Fruit fly (Drosophila melanogaster) whole organism, embryonic: ENCODE results near the gene CG15480.

Source experiments
- Adf1 ChIP-seq: fragments of 200-800 bp; sonication (Bioruptor generic); IDR thresholded peaks from 2 replicates; pipeline ENCODE4 v1.3.6; 2022; ENCODE audit warnings: missing biosample characterization, missing genetic modification characterization
- CG10267 ChIP-seq: fragments of 200-800 bp; sonication (Bioruptor generic); optimal IDR thresholded peaks from 2 replicates; lab custom pipeline; 2018; ENCODE audit warnings: missing biosample characterization, mild to moderate bottlenecking, missing genetic modification characterization, moderate library complexity
- CG10543 ChIP-seq: fragments of 200-800 bp; sonication (Bioruptor generic); optimal IDR thresholded peaks from 3 replicates; lab custom pipeline; 2017; ENCODE audit warnings: missing biosample characterization, mild to moderate bottlenecking, missing genetic modification characterization, moderate library complexity
- CG12391 ChIP-seq: fragments of 200-800 bp; sonication (Bioruptor generic); optimal IDR thresholded peaks from 3 replicates; lab custom pipeline; 2018; ENCODE audit warnings: missing biosample characterization, mild to moderate bottlenecking, missing genetic modification characterization, moderate library complexity
- CG12769 ChIP-seq: fragments of 200-800 bp; sonication (Bioruptor generic); optimal IDR thresholded peaks from 2 replicates; lab custom pipeline; 2019; ENCODE audit warnings: missing biosample characterization, mild to moderate bottlenecking, missing genetic modification characterization, moderate library complexity
- CG13296 ChIP-seq: fragments of 200-800 bp; sonication (Bioruptor generic); optimal IDR thresholded peaks from 3 replicates; lab custom pipeline; 2018; ENCODE audit warnings: missing biosample characterization, mild to moderate bottlenecking, missing genetic modification characterization
- CG15011 ChIP-seq: fragments of 200-800 bp; sonication (Bioruptor generic); optimal IDR thresholded peaks from 3 replicates; lab custom pipeline; 2018; ENCODE audit warnings: missing biosample characterization, mild to moderate bottlenecking, missing genetic modification characterization
- CG15601 ChIP-seq: fragments of 200-800 bp; sonication (Bioruptor generic); optimal IDR thresholded peaks from 3 replicates; lab custom pipeline; 2019; ENCODE audit warnings: missing biosample characterization, mild to moderate bottlenecking, missing genetic modification characterization, moderate library complexity
- CG17612 ChIP-seq: fragments of 200-800 bp; sonication (Bioruptor generic); IDR thresholded peaks from 2 replicates; pipeline ENCODE4 v1.3.6; 2022; ENCODE audit warnings: missing biosample characterization, missing genetic modification characterization
- CG18011 ChIP-seq: fragments of 200-800 bp; sonication (Bioruptor generic); optimal IDR thresholded peaks from 2 replicates; lab custom pipeline; 2017; ENCODE audit warnings: missing biosample characterization, missing genetic modification characterization, mild to moderate bottlenecking, moderate library complexity, missing genotype
- CG18262 ChIP-seq: fragments of 200-800 bp; optimal IDR thresholded peaks from 3 replicates; lab custom pipeline; 2019; ENCODE audit warnings: missing biosample characterization, mild to moderate bottlenecking, missing genetic modification characterization, moderate library complexity
- CG30431 ChIP-seq: fragments of 200-800 bp; sonication (Bioruptor generic); optimal IDR thresholded peaks from 2 replicates; lab custom pipeline; 2017; ENCODE audit warnings: missing biosample characterization, missing genetic modification characterization
- CG33213 ChIP-seq: fragments of 200-800 bp; sonication (Bioruptor generic); optimal IDR thresholded peaks from 3 replicates; lab custom pipeline; 2016; ENCODE audit warnings: missing biosample characterization, missing genetic modification characterization
- CG34422 ChIP-seq: fragments of 200-800 bp; sonication (Bioruptor generic); IDR thresholded peaks from 3 replicates; pipeline ENCODE4 v1.3.6; 2022; ENCODE audit warnings: missing biosample characterization, missing genetic modification characterization
- CG3726 ChIP-seq: fragments of 200-800 bp; sonication (Bioruptor generic); IDR thresholded peaks from 3 replicates; pipeline ENCODE4, ENCODE4 v1.3.6; 2022; ENCODE audit warnings: missing biosample characterization, missing genetic modification characterization
- CG3995 ChIP-seq: fragments of 200-800 bp; sonication (Bioruptor generic); optimal IDR thresholded peaks from 3 replicates; lab custom pipeline; 2016; ENCODE audit warnings: missing biosample characterization, missing genetic modification characterization
- CG42726 ChIP-seq: fragments of 200-800 bp; sonication (Bioruptor generic); IDR thresholded peaks from 2 replicates; pipeline ENCODE4 v1.3.6; 2022; ENCODE audit warnings: missing biosample characterization, missing genetic modification characterization; ENCODE audit not compliant: partially characterized antibody
- CG4404 ChIP-seq: fragments of 200-800 bp; sonication (Bioruptor generic); IDR thresholded peaks from 2 replicates; pipeline ENCODE4 v1.3.6; 2022; ENCODE audit warnings: missing biosample characterization, missing genetic modification characterization
- CG8359 ChIP-seq: fragments of 200-800 bp; sonication (Bioruptor generic); optimal IDR thresholded peaks from 2 replicates; lab custom pipeline; 2017; ENCODE audit warnings: missing biosample characterization, mild to moderate bottlenecking, missing genetic modification characterization, borderline replicate concordance
- Deaf1 ChIP-seq: fragments of 200-800 bp; optimal IDR thresholded peaks from 3 replicates; lab custom pipeline; 2019; ENCODE audit warnings: missing biosample characterization, mild to moderate bottlenecking, missing genetic modification characterization, moderate library complexity
- GATAe ChIP-seq: fragments of 200-800 bp; sonication (Bioruptor generic); conservative IDR thresholded peaks from 2 replicates; pipeline ENCODE4 v1.3.6; 2022; ENCODE audit warnings: missing biosample characterization, missing genetic modification characterization
- HLHmδ ChIP-seq: fragments of 200-800 bp; sonication (Bioruptor generic); optimal IDR thresholded peaks from 2 replicates; lab custom pipeline; 2018; ENCODE audit warnings: missing biosample characterization, mild to moderate bottlenecking, missing genetic modification characterization, moderate library complexity
- HmgD ChIP-seq: fragments of 200-800 bp; sonication (Bioruptor generic); optimal IDR thresholded peaks from 3 replicates; lab custom pipeline; 2016; ENCODE audit warnings: missing biosample characterization, missing genetic modification characterization
- Hr51 ChIP-seq, 2 experiments: fragments of 200-800 bp; sonication (Bioruptor generic); optimal IDR thresholded peaks; 2 replicates in 1 of 2; 3 replicates in 1 of 2; lab custom pipeline; 2016 to 2018; ENCODE audit warnings: missing biosample characterization in 2 of 2, missing genetic modification characterization in 2 of 2, mild to moderate bottlenecking in 1 of 2, moderate library complexity in 1 of 2
- Jarid2 ChIP-seq: fragments of 200-800 bp; sonication (Bioruptor generic); optimal IDR thresholded peaks from 3 replicates; lab custom pipeline; 2017; ENCODE audit warnings: mild to moderate bottlenecking, missing biosample characterization, missing genetic modification reagents, missing genetic modification characterization
- MBD-R2 ChIP-seq: fragments of 200-800 bp; sonication (Bioruptor generic); IDR thresholded peaks from 2 replicates; pipeline ENCODE4 v1.3.6; 2022; ENCODE audit warnings: missing biosample characterization, missing genetic modification characterization
- Med ChIP-seq: fragments of 200-800 bp; sonication (Bioruptor generic); peaks from one replicate; lab custom pipeline; 2016; ENCODE audit warnings: missing biosample characterization, missing genetic modification characterization, mild to moderate bottlenecking, inconsistent platforms, moderate library complexity
- NC2β ChIP-seq: fragments of 200-800 bp; sonication (Bioruptor generic); optimal IDR thresholded peaks from 2 replicates; lab custom pipeline; 2016; ENCODE audit warnings: missing biosample characterization, missing genetic modification characterization
- Sry-β ChIP-seq: fragments of 200-800 bp; sonication (Bioruptor generic); optimal IDR thresholded peaks from 2 replicates; lab custom pipeline; 2018; ENCODE audit warnings: missing biosample characterization, mild to moderate bottlenecking, missing genetic modification characterization, moderate library complexity
- amos ChIP-seq: fragments of 200-800 bp; sonication (Bioruptor generic); IDR thresholded peaks from 2 replicates; pipeline ENCODE4 v1.3.6; 2022; ENCODE audit warnings: missing biosample characterization, missing genetic modification characterization; ENCODE audit not compliant: partially characterized antibody
- cato ChIP-seq: fragments of 200-800 bp; sonication (Bioruptor generic); optimal IDR thresholded peaks from 2 replicates; lab custom pipeline; 2016; ENCODE audit warnings: missing biosample characterization, missing genetic modification characterization, borderline replicate concordance
- caup ChIP-seq: fragments of 200-800 bp; sonication (Bioruptor generic); optimal IDR thresholded peaks from 3 replicates; lab custom pipeline; 2017; ENCODE audit warnings: missing biosample characterization, mild to moderate bottlenecking, missing genetic modification characterization, moderate library complexity; ENCODE audit not compliant: severe bottlenecking
- cg ChIP-seq: fragments of 200-800 bp; sonication (Bioruptor generic); optimal IDR thresholded peaks from 3 replicates; lab custom pipeline; 2019; ENCODE audit warnings: missing biosample characterization, mild to moderate bottlenecking, missing genetic modification characterization, moderate library complexity
- chinmo ChIP-seq: fragments of 200-800 bp; sonication (Bioruptor generic); IDR thresholded peaks from 4 replicates; pipeline ENCODE4 v1.3.6; 2022; ENCODE audit warnings: missing biosample characterization, missing genetic modification characterization; ENCODE audit not compliant: partially characterized antibody
- dmrt99B ChIP-seq: fragments of 200-800 bp; sonication (Bioruptor generic); optimal IDR thresholded peaks from 2 replicates; lab custom pipeline; 2018; ENCODE audit warnings: missing biosample characterization, mild to moderate bottlenecking, missing genetic modification characterization, moderate library complexity
- eve ChIP-seq, 2 experiments: fragments of >200 bp; optimal IDR thresholded peaks; 2 replicates each; lab custom pipeline; 2017; ENCODE audit warnings: missing biosample characterization in 2 of 2, missing genetic modification characterization in 2 of 2
- hbn ChIP-seq: fragments of 200-800 bp; sonication (Bioruptor generic); IDR thresholded peaks from 2 replicates; pipeline ENCODE4 v1.3.6; 2022; ENCODE audit warnings: missing biosample characterization, missing genetic modification characterization; ENCODE audit not compliant: partially characterized antibody
- knrl ChIP-seq: fragments of 200-800 bp; sonication (Bioruptor generic); IDR thresholded peaks from 3 replicates; pipeline ENCODE4 v1.3.6; 2022; ENCODE audit warnings: missing biosample characterization, missing genetic modification characterization; ENCODE audit not compliant: partially characterized antibody
- salm ChIP-seq: fragments of 200-800 bp; sonication (Bioruptor generic); optimal IDR thresholded peaks from 2 replicates; lab custom pipeline; 2018; ENCODE audit warnings: missing biosample characterization, mild to moderate bottlenecking, missing genetic modification characterization
- sd ChIP-seq: fragments of 200-800 bp; sonication (Bioruptor generic); optimal IDR thresholded peaks from 3 replicates; lab custom pipeline; 2018; ENCODE audit warnings: missing biosample characterization, mild to moderate bottlenecking, missing genetic modification characterization, moderate library complexity
- sens ChIP-seq: fragments of 200-800 bp; sonication (Bioruptor generic); peaks from one replicate; lab custom pipeline; 2016; ENCODE audit warnings: missing biosample characterization, missing genetic modification characterization
- seq ChIP-seq: fragments of 200-800 bp; sonication (Bioruptor generic); IDR thresholded peaks from 2 replicates; pipeline ENCODE4 v1.3.6; 2022; ENCODE audit warnings: missing biosample characterization, missing genetic modification characterization
- trh ChIP-seq: fragments of 200-800 bp; sonication (Bioruptor generic); optimal IDR thresholded peaks from 2 replicates; lab custom pipeline; 2016; ENCODE audit warnings: missing biosample characterization, missing genetic modification characterization
- unpg ChIP-seq: fragments of 200-800 bp; sonication (Bioruptor generic); optimal IDR thresholded peaks from 3 replicates; lab custom pipeline; 2018; ENCODE audit warnings: missing biosample characterization, mild to moderate bottlenecking, missing genetic modification characterization, moderate library complexity
- vnd ChIP-seq: fragments of 200-800 bp; sonication (Bioruptor generic); IDR thresholded peaks from 3 replicates; pipeline ENCODE4 v1.3.6; 2022; ENCODE audit warnings: missing biosample characterization, missing genetic modification characterization; ENCODE audit not compliant: partially characterized antibody
- z ChIP-seq: fragments of 200-800 bp; sonication (Bioruptor generic); IDR thresholded peaks from 3 replicates; pipeline ENCODE4 v1.3.6; 2022; ENCODE audit warnings: missing biosample characterization, missing genetic modification characterization

The CG15480 gene

dm6 chr2L:13260740-13261139, 35.7 kb upstream of the CG15480 start, which contains the start of gene CG44085:
CG44085 (plus strand) TSS chr2L:13261008.
- TF ChIP-seq Deaf1 (tag; lab: Kevin White, UChicago) (peak; percentile 75), hbn (GFP tag; lab: Robert Waterston, UW) (no peak), CG10543 (GFP tag; lab: Kevin White, UChicago) (peak; percentile 44), unpg (no peak), z (GFP tag; lab: Robert Waterston, UW) (0 out of 3 replicates have a peak, but pooled peaks have one; percentile 40), HLHmδ (no peak), Jarid2 (GFP tag; lab: Kevin White, UChicago) (no peak), chinmo (GFP tag; lab: Robert Waterston, UW) (0 out of 4 replicates have a peak, but pooled peaks have one; percentile 9), knrl (GFP tag; lab: Robert Waterston, UW) (no peak), salm (tag; lab: Kevin White, UChicago) (no peak), amos (GFP tag; lab: Robert Waterston, UW) (no peak), Sry-β (GFP tag; lab: Kevin White, UChicago) (no peak), sd (tag; lab: Kevin White, UChicago) (peak; percentile 26), CG42726 (GFP tag; lab: Robert Waterston, UW) (no peak), CG10267 (tag; lab: Kevin White, UChicago) (no peak), GATAe (GFP tag; lab: Robert Waterston, UW) (no peak), Med (peak; percentile 53), cg (GFP tag; lab: Kevin White, UChicago) (peak; percentile 52), CG12769 (tag; lab: Kevin White, UChicago) (peak; percentile 32), HmgD (GFP tag; lab: Kevin White, UChicago) (no peak), vnd (GFP tag; lab: Robert Waterston, UW) (no peak), CG34422 (GFP tag; lab: Robert Waterston, UW) (no peak)

dm6 chr2L:13259643-13260042, 34.6 kb upstream of the CG15480 start, which contains the start of gene CG31730:
CG31730 (minus strand) TSS chr2L:13259743.
- TF ChIP-seq NC2β (GFP tag; lab: Kevin White, UChicago) (no peak), sens (GFP tag; lab: Kevin White, UChicago) (peak; percentile 13), CG15601 (no peak), chinmo (GFP tag; lab: Robert Waterston, UW) (0 out of 4 replicates have a peak, but pooled peaks have one; percentile 35), cato (no peak), CG4404 (GFP tag; lab: Robert Waterston, UW) (no peak)

- TF ChIP-seq CG8359: no peak
- no peak for TF ChIP-seq CG3726 (GFP tag; lab: Robert Waterston, UW)
- TF ChIP-seq CG15011 (GFP tag; lab: Kevin White, UChicago): no peak
- TF ChIP-seq MBD-R2 (GFP tag; lab: Robert Waterston, UW): no peak
- no peak for TF ChIP-seq CG30431 (GFP tag; lab: Kevin White, UChicago)
- no peak for TF ChIP-seq CG4404 (GFP tag; lab: Robert Waterston, UW)
- no peak for TF ChIP-seq dmrt99B (tag; lab: Kevin White, UChicago)
- no peak for TF ChIP-seq CG33213 (GFP tag; lab: Kevin White, UChicago)
- no peak for TF ChIP-seq trh (GFP tag; lab: Kevin White, UChicago)
- TF ChIP-seq vnd (GFP tag; lab: Robert Waterston, UW): no peak
- peak in 1 of 2 experiments; percentile 40 for TF ChIP-seq eve (GFP tag; optimal IDR thresholded peaks at IDR 0.05; lab: Kevin White, UChicago)
- no peak for TF ChIP-seq CG18262 (tag; lab: Kevin White, UChicago)
- no peak for TF ChIP-seq CG3995 (GFP tag; lab: Kevin White, UChicago)
- TF ChIP-seq Hr51 (GFP tag; optimal IDR thresholded peaks at IDR 0.05; lab: Kevin White, UChicago): no peak
- no peak for TF ChIP-seq CG17612 (GFP tag; lab: Robert Waterston, UW)
- TF ChIP-seq Adf1 (GFP tag; lab: Robert Waterston, UW): no peak
- 0 out of 2 replicates have a peak, but pooled peaks have one; percentile 19 for TF ChIP-seq seq
- no peak for TF ChIP-seq CG12391 (tag; lab: Kevin White, UChicago)
- no peak for TF ChIP-seq CG18011 (GFP tag; lab: Kevin White, UChicago)
- TF ChIP-seq CG13296: no peak
- TF ChIP-seq caup (GFP tag; lab: Kevin White, UChicago): no peak
Measured at dm6 chr2L:13258702-13259101, 33.6 kb upstream of the CG15480 start.
